Fruit fly (Drosophila melanogaster): ENCODE data around the gene CG3225.

Gene CG3225

dm6 chr2L:4825695-4826094 is 7.7 kb upstream of the CG3225 start:
- TF ChIP-seq noc (tag; optimal IDR thresholded peaks at IDR 0.05), result no peak

dm6 chr2L:4823797-4824196 is 5.8 kb upstream of the CG3225 start:
- no peak for TF ChIP-seq noc (tag; optimal IDR thresholded peaks at IDR 0.05)

DNA sequence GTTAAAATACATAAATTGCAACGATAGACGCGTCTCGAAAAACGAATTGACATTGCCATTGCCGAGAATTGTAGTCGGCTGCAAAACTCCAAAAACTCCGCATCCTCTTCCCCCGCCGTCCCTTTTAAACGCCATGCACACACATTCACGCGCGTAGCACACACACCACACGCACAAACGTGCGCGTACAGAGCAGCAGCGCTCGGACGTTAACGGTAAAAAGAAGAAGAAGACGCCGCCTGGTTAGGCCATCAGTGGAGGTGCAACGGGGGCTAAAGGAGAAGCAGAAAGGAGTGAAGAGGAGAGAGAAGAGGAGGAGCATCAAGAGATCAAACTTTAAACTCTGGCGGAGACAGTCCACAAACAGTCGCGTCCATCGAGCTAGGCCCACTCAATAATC is 4.2 kb upstream of the CG3225 start:
- TF ChIP-seq noc (tag; optimal IDR thresholded peaks at IDR 0.05), result no peak

DNA sequence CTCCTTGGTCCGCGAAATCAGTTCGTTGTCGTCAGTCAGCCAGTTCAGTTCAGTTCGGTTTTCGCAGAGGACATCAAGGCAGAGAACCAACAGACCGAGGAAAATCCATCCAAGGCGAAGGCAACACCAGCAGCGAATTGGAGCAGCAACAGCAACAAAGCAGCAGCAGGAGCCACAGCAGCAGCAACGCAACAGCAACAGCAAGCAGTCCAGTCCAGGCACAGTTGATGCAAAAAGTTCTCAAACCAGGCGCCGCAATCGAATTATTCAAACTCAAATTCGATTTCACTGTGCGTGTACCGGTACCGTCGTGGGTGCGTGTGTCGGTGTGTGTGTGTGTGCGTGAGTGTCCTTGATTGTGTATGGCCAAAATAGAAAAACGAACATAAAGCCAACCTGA is 3.7 kb upstream of the CG3225 start, which contains the start of gene CG15628:
Gene CG15628, plus strand, starts transcription at position 18 of the 400 bp plus-strand sequence.
- TF ChIP-seq noc (tag; optimal IDR thresholded peaks at IDR 0.05), result no peak

dm6 chr2L:4821319-4821717 is 3.3 kb upstream of the CG3225 start:
- TF ChIP-seq noc (tag; optimal IDR thresholded peaks at IDR 0.05), result peak; percentile 18

- TF ChIP-seq noc (tag; optimal IDR thresholded peaks at IDR 0.05), result no peak
Measured at dm6 chr2L:4820448-4821318, 2.6 kb upstream of the CG3225 start.

- no peak for TF ChIP-seq noc (tag; optimal IDR thresholded peaks at IDR 0.05)
Measured at dm6 chr2L:4819995-4820394, 1.9 kb upstream of the CG3225 start.

DNA sequence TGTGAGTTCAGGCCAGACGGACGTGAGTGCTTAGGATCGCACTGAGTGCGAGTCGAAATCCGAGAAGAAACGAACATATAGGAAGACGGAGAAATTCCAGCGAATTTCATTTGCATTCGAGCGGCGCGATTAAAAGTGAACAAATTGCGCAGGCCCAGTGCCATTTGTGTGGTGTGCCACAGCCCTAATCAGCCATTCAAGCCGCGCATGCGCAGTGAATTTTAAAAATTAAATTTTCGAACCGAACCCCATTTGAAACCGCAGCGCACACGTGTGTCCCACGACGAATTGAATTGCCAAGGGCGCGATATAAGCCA is 5.1 kb downstream of the CG3225 start:
- no peak for TF ChIP-seq noc (tag; optimal IDR thresholded peaks at IDR 0.05)

DNA sequence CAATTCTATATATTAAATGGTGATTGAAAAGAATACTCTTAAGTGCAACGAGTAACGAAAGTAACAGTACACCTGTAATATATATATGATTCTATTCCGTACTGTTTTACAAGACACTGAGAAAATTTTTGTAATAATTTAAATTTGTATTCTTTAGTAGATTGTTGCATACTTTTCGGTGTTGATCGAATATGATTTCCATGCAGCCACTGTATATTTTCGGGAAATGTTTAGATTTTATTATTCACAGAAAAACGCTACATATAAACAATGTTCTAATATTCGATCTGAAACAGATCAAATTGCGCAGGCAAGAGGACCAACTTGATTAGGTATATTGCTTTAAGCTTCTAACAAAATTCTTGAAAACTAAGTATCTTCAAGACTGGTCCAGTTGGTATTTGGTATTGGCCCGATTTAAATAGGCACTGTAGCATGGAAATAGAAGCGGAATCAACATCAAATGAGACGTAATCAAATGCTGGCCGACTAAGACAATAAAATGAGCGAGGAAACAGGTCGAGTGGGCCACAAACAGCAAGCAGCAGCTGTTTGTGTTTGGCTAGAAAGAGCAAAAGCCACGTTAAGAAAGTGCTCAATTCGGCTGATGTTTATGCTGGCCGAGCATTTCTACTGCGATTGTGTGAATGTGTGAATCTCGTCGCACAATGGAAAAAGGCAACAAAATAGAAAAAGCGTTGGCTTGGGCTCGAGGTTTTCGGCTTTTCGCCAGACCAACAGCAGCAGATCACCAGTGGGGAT is 5.6 kb downstream of the CG3225 start, which contains the start of gene CG15629:
Gene CG15629, plus strand, starts transcription at position 749 of the 762 bp plus-strand sequence.
- no peak for TF ChIP-seq noc (tag; optimal IDR thresholded peaks at IDR 0.05)

- peak; percentile 23 for TF ChIP-seq noc (tag; optimal IDR thresholded peaks at IDR 0.05)
Measured at dm6 chr2L:4811491-4812058, 6.5 kb downstream of the CG3225 start.

- peak; percentile 78 for TF ChIP-seq noc (tag; optimal IDR thresholded peaks at IDR 0.05)
Measured at dm6 chr2L:4810697-4811490, 7.2 kb downstream of the CG3225 start.

- TF ChIP-seq noc (tag; optimal IDR thresholded peaks at IDR 0.05), result no peak
Measured at dm6 chr2L:4810044-4810609, 7.9 kb downstream of the CG3225 start.

DNA sequence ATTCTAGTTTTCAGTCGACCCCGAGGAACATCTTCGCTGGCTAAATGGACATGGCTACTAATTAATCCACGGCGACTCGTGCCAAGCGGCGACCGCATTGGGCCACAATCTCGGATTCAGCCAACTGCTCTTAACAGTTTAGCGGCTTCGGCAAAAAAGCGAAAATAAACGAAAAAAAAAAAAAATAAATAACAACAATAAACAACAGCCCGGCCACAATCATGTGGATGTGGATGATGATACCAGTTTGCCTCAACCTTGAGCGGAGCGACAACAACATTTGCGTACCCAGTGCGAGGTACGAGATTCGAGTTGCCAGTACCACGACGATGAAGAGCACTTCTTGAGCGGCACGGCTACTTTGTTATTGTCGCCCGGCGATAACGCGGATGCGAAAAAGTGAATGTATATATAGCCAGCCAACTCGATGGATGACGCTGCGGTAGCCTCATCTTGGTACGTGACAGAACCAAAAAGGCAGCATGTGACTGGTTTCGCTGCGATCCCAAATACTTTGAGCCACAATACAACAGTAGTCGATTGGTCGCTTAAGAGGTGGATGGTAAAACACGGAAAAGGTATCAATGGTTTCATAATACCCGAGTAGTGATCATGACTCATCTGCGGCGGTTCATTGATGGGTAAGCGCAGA is 10.0 kb downstream of the CG3225 start:
- no peak for TF ChIP-seq noc (tag; optimal IDR thresholded peaks at IDR 0.05)

DNA sequence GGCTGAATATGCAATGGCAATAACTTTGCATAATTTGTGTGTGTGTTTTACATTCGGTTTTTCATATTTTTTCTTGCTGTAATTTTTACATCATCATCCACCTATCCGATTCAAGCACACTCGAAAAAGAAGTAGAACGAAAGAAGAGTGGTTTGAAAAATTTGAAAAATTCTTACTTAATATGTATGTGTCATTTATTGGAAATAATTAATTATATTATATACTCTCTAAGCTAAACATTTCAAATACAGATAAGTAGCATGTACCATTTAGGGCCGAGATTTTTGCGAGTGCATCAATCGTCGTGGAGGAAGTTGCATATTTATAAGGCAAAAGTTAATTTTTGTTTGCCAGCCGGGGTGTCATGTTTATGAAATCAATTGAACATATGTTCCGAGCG is 11.9 kb downstream of the CG3225 start:
- TF ChIP-seq noc (tag; optimal IDR thresholded peaks at IDR 0.05), result no peak

dm6 chr2L:4801705-4802216 is 16.3 kb downstream of the CG3225 start, which contains the start of gene slf:
TSS of gene slf (minus strand) at chr2L:4801923.
- TF ChIP-seq noc (tag; optimal IDR thresholded peaks at IDR 0.05), result no peak

Data from whole organism, larva.